Worm (Caenorhabditis elegans): ENCODE data around the gene F13D12.3.

DNA sequence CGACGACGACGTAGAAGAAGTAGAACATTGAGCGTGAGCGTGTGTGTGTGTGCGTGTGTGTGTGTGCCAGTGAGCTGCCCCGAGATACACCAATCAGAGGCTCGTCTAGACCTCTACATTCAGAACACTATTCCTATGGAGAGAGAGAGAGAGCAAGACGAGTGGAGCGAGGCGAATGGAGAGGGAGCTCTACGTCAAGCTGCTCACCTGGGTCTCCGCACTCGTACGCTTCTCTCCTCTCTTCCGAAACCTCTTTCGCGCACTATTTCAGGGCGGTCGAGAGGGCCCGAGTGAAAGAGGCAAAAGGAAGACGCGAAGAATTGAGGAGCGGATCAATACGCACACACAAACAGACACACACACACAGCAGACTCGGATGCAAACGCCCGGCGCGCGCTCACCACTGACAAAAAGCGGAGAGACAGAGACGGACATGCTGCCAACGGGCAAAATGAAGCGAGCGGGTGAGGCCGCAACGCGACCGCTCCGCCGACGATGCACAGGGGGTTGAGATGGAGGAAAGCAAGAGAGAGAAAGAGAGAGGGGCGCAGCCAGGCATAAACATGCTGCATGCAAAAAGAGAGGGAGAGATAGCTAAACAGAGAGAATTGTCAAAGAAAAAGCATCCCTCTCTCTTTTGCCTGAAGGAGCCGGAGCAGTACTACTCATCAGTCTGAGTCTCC lies 29.4 kb downstream of the F13D12.3 start:
- TF ChIP-seq elt-1 (tag; optimal IDR thresholded peaks at IDR 0.05) (no peak), pha-4 (tag; optimal IDR thresholded peaks at IDR 0.05) (peak; percentile 84), pqm-1 (tag; optimal IDR thresholded peaks at IDR 0.05) (peak; percentile 47), elt-2 (tag; optimal IDR thresholded peaks at IDR 0.05) (peak; percentile 83), nhr-23 (tag; optimal IDR thresholded peaks at IDR 0.05) (peak; percentile 61), ceh-28 (tag; optimal IDR thresholded peaks at IDR 0.05) (peak; percentile 84)

Measured in whole organism, L3 larva.